Worm (Caenorhabditis elegans): ENCODE data around the gene grl-24.
A peak's percentile ranks its signal among the peaks of the same experiment; 100 is the strongest.

grl-24 gene

DNA sequence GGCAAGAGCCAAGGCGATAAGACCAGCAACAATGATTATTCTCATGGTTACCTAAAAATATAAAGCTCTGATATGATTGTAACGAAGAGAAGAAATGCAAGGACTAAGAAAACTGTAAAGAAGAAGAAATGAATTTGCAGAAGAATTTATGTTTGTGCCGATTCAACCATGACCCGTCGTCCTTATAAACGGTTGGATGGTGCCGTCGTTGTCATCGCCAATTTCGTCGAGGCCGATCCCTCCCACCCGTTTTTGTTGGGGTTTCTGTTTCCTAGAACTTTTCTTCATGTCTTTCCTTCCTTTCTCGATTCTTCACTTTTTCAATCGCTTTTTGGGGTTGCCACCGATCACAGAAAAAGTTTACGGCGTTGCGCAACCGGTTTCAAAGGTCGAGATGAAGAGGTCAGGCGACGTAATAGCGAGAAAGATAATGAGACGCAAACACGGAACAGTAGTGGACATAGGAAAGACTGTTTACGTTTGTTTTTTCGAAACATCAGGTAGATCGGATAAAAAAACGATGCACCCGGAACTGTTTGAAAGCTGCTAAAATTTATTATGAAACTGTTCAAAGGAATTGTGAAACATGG is 3.7 kb downstream of the grl-24 start, which contains the start of gene epic-1:
TSS of gene epic-1 (minus strand) at position 51 of the 590 bp plus-strand sequence.
- TF ChIP-seq ceh-83 (GFP tag; optimal IDR thresholded peaks at IDR 0.05), result no peak
- peak; percentile 12 for TF ChIP-seq zip-8 (tag; optimal IDR thresholded peaks at IDR 0.05)

DNA sequence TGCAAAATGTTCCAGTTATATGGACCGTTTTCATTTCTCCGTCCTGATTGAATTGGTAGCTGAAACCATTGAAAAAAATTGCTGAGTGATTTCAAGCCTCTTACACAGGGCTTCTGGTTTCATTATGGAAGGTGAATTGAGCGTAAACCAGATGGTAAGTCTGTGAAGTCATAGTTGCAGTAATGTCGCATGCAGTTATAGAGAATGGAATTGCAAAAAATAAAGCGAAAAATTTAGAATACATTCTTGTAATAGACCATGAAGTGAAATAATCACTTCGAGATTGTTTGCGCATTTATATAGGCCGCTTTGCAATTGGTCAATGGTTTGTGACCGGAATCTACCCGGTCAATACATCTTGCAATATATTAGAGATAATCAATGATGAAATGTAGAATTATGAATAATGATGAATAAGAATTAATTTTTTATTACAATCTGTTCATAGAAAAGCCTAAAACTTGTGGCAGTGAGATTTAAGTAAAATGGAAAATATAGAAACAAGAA is 5.5 kb downstream of the grl-24 start, which contains the start of gene F11E6.4:
TSS of gene F11E6.4 (minus strand) at position 259 of the 507 bp plus-strand sequence.
- TF ChIP-seq ham-2 (GFP tag; optimal IDR thresholded peaks at IDR 0.05) (no peak), ceh-39 (tag; optimal IDR thresholded peaks at IDR 0.05) (no peak), M03D4.4 (tag; optimal IDR thresholded peaks at IDR 0.05) (no peak), lin-32 (GFP tag; optimal IDR thresholded peaks at IDR 0.05) (no peak), tbx-8 (GFP tag; optimal IDR thresholded peaks at IDR 0.05) (no peak), mep-1 (tag; optimal IDR thresholded peaks at IDR 0.05) (no peak), mls-2 (tag; optimal IDR thresholded peaks at IDR 0.05) (no peak), ceh-83 (GFP tag; optimal IDR thresholded peaks at IDR 0.05) (no peak), ces-1 (GFP tag; optimal IDR thresholded peaks at IDR 0.05) (no peak), sptf-1 (tag; optimal IDR thresholded peaks at IDR 0.05) (no peak), unc-62 (GFP tag; optimal IDR thresholded peaks at IDR 0.05) (no peak), elt-1 (tag; optimal IDR thresholded peaks at IDR 0.05; ENCODE audit: borderline replicate concordance, insufficient read depth) (no peak), lin-13 (tag; optimal IDR thresholded peaks at IDR 0.05) (no peak), blmp-1 (tag; optimal IDR thresholded peaks at IDR 0.05) (no peak), unc-120 (tag; optimal IDR thresholded peaks at IDR 0.05; ENCODE audit: poor library complexity, severe bottlenecking) (no peak), nhr-12 (tag; optimal IDR thresholded peaks at IDR 0.05) (no peak), hlh-1 (tag; optimal IDR thresholded peaks at IDR 0.05) (no peak), nhr-2 (tag; optimal IDR thresholded peaks at IDR 0.05) (no peak)

DNA sequence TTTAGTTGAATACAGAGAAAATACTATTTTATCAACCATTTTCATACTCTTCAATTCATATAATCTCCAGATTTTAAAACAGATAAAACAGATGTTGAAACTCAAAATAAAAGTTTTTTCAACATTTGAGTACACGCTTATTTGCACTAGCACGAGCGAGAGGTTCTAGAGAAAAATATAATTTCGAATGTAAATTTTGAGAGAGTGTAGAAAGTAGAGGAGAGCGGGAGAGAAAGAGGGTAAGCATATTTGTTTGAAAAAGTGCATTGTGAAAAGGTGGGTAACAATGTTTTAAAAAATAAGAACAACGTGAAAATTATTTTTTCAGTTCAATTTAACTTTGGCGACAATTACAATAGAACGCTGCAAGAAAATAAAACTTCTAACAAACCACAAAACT is 7.8 kb downstream of the grl-24 start:
- TF ChIP-seq unc-39 (tag; optimal IDR thresholded peaks at IDR 0.05) (no peak), unc-120 (tag; optimal IDR thresholded peaks at IDR 0.05; ENCODE audit: poor library complexity, severe bottlenecking) (peak; percentile 18), ces-1 (GFP tag; optimal IDR thresholded peaks at IDR 0.05) (peak; percentile 74)

DNA sequence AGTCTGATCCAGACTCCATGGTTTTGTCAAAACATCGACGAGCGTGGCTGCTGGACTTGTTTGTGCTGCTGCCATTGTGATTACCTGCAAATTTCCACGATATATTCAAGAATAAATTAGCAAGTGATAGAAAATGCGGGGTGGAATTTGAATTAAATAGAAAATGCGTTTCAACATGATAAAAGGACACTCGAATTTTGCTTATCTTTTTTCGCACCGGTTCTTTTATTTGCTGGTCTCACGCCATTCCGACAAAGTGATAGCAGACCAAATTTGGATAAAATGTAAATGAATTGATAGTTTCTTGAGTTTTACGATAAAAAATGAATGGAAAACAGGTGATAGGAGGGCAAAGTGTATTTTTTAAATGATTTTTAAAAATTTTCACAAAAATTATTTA is 8.3 kb downstream of the grl-24 start, which contains the start of gene elo-2:
TSS of gene elo-2 (minus strand) at position 84 of the 400 bp plus-strand sequence.
- TF ChIP-seq ceh-83 (GFP tag; optimal IDR thresholded peaks at IDR 0.05) (no peak), nhr-76 (tag; optimal IDR thresholded peaks at IDR 0.05) (no peak), unc-39 (tag; optimal IDR thresholded peaks at IDR 0.05) (no peak), pha-4 (tag; optimal IDR thresholded peaks at IDR 0.05) (no peak), ceh-43 (GFP tag; optimal IDR thresholded peaks at IDR 0.05) (no peak)

DNA sequence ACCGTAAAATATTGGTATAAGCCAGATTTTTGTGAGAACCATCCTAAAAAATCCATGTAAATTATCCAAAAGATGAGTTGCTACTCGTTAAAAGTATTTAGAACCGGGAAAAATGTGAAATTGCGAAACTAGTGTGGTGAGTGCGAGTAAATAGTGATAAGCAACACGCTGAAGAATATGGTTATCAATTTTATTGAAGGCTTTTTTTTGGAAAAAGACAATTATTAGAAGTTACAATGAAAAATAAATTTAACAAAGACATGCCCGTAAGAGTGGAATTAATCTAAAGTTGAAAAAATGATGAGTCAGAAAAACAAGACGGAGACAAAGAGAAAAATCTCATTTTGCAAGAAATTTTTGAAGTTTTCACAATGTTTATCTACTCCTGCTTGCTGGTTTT is 9.8 kb downstream of the grl-24 start, which contains the start of gene F11E6.6:
TSS of gene F11E6.6 (minus strand) at position 101 of the 400 bp plus-strand sequence.
- TF ChIP-seq elt-1 (tag; optimal IDR thresholded peaks at IDR 0.05; ENCODE audit: borderline replicate concordance, insufficient read depth) (no peak), bed-3 (GFP tag; optimal IDR thresholded peaks at IDR 0.05) (no peak), blmp-1 (tag; optimal IDR thresholded peaks at IDR 0.05) (no peak), unc-39 (tag; optimal IDR thresholded peaks at IDR 0.05) (no peak)

DNA sequence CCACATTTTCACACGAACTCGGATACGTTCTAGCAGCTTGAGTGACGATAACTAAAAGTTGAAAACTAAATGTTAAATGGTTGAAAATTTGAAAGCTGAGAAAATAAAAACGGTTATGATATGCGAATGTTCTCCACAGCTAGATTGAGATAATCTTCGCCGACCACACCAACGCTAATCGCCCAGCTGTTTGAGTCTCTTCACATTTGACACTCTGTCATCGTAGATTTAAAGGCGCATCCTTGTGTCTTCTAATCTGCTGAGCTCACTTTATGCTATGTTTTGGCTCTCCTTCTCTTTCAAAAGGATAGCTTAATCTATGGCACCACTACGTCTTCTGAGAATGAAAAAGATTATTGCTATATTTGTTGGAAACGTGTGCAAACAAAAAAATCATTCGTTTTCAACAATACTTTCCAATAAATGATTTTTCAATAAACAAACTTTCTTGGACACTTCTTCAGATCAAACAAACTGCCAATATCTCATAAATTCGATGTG is 12.5 kb downstream of the grl-24 start, which contains the start of gene F11E6.10:
TSS of gene F11E6.10 (minus strand) at position 51 of the 501 bp plus-strand sequence.
- no peak for TF ChIP-seq snpc-4 (tag; optimal IDR thresholded peaks at IDR 0.05)
- no peak for TF ChIP-seq nhr-2 (tag; optimal IDR thresholded peaks at IDR 0.05)
- no peak for TF ChIP-seq lsy-2 (tag; optimal IDR thresholded peaks at IDR 0.05)
- TF ChIP-seq flh-1 (GFP tag; optimal IDR thresholded peaks at IDR 0.05), result no peak
- TF ChIP-seq sptf-1 (tag; optimal IDR thresholded peaks at IDR 0.05), result no peak
- TF ChIP-seq mls-2 (tag; optimal IDR thresholded peaks at IDR 0.05), result no peak
- TF ChIP-seq unc-62 (GFP tag; optimal IDR thresholded peaks at IDR 0.05), result no peak
- no peak for TF ChIP-seq zip-8 (tag; optimal IDR thresholded peaks at IDR 0.05)
- no peak for TF ChIP-seq mab-5 (tag; optimal IDR thresholded peaks at IDR 0.05)
- no peak for TF ChIP-seq tbx-8 (GFP tag; optimal IDR thresholded peaks at IDR 0.05)
- no peak for TF ChIP-seq M03D4.4 (tag; optimal IDR thresholded peaks at IDR 0.05)
- TF ChIP-seq ceh-43 (GFP tag; optimal IDR thresholded peaks at IDR 0.05), result no peak
- no peak for TF ChIP-seq ham-2 (GFP tag; optimal IDR thresholded peaks at IDR 0.05)
- TF ChIP-seq unc-39 (tag; optimal IDR thresholded peaks at IDR 0.05), result no peak
- TF ChIP-seq pha-4 (tag; optimal IDR thresholded peaks at IDR 0.05), result no peak
- TF ChIP-seq lin-13 (tag; optimal IDR thresholded peaks at IDR 0.05), result no peak
- no peak for TF ChIP-seq elt-3 (tag; optimal IDR thresholded peaks at IDR 0.05)
- TF ChIP-seq drap-1 (GFP tag; optimal IDR thresholded peaks at IDR 0.05), result no peak
- TF ChIP-seq nhr-76 (tag; optimal IDR thresholded peaks at IDR 0.05), result no peak

Measured in whole organism, mixed stage, embryonic.